Fruit fly (Drosophila melanogaster) whole organism, pupa: ENCODE results near the gene CG13123.

Experiments
- CG10348 ChIP-seq: fragments of 200-800 bp; sonication (Bioruptor generic); IDR thresholded peaks from 2 replicates; pipeline ENCODE4 v1.3.6; 2022; ENCODE audit warnings: missing biosample characterization, missing genetic modification characterization
- CG15710 ChIP-seq: fragments of 200-800 bp; sonication (Bioruptor generic); optimal IDR thresholded peaks from 2 replicates; lab custom pipeline; 2018; ENCODE audit warnings: missing biosample characterization, mild to moderate bottlenecking, missing genetic modification characterization, moderate library complexity
- CG9948 ChIP-seq: fragments of 200-800 bp; sonication (Bioruptor generic); optimal IDR thresholded peaks from 2 replicates; lab custom pipeline; 2018; ENCODE audit warnings: missing biosample characterization, mild to moderate bottlenecking, missing genetic modification characterization, moderate library complexity
- Snoo ChIP-seq: fragments of 200-800 bp; sonication (Bioruptor generic); optimal IDR thresholded peaks from 3 replicates; lab custom pipeline; 2017; ENCODE audit warnings: missing biosample characterization, mild to moderate bottlenecking, missing genetic modification characterization, inconsistent platforms

dm6 chr2L:9777927-9778326 is 15.0 kb downstream of the CG13123 start:
- TF ChIP-seq CG9948 (no peak), Snoo (tag; lab: Kevin White, UChicago) (no peak), CG10348 (GFP tag; lab: Robert Waterston, UW) (no peak), CG15710 (tag; lab: Kevin White, UChicago) (no peak)
